Worm (Caenorhabditis elegans): ENCODE results near the gene F26D2.13.
A peak's percentile ranks its signal among the peaks of the same experiment; 100 is the strongest.

The F26D2.13 gene

DNA sequence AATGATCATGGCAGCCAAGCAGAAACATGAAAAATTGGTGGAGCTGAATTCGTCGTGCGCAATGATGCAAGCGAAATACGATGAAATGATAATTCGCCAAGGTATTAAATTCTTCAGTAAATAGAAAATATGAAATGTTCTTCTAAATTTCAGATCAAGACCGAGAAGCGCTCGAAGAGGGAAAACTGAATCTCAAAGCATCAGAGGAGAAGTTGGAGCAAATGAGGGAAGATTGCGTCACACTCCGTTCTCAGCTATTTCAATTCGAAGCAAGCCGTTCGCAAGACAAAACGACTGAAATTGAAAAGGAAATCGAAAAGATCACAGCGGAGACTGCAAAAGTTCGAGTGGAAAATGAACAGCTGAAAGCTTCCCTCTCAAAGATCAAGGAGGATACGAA is 29.1 kb downstream of the F26D2.13 start:
- no peak for TF ChIP-seq fkh-10 (GFP tag; optimal IDR thresholded peaks at IDR 0.05)
- peak in 1 of 2 experiments; percentile 70 for TF ChIP-seq unc-62 (GFP tag; optimal IDR thresholded peaks at IDR 0.05 in 1 of 2)
- no peak for TF ChIP-seq unc-62 (tag; optimal IDR thresholded peaks at IDR 0.05)

DNA sequence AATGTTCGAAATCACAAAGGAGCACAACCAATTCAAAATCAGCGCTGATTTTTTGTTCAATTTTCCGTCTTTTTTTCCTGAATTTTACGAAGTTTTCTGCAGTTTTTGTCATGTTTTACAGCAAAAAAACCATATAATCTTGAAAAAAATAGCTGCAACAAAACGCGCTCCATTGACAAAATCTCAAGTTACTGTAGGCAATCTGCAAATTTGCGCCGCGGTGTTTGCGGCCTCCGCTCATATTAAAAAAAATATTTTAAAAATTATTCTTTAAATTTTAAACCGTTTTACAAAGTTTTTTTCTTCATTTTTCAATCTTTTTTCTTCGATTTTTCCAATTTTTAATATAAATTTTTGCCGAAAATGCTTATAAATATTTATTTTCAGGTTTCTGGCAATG is 30.0 kb downstream of the F26D2.13 start:
- TF ChIP-seq lin-38 (GFP tag; IDR thresholded peaks at IDR 0.05) = peak; percentile 75
- no peak for TF ChIP-seq snpc-1.2 (GFP tag; IDR thresholded peaks at IDR 0.05)

DNA sequence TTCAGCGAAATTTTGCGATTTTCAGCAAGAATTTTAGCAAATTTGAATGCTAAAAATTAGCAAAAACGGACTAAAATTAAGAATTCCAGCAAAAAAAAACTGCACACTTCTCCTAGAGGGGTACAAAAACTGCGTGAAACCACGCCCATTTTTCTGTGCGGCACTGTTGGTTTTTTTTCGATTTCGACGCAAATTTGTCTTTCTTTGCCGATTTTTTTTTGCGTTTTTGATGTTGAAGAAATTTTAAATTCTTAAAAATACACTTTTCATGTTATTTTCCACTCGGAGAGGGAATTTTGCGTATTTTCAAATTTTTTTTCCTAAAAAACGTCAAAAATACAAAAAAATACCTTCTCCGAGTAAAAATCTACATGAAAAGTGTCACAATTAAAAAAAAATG is 31.4 kb downstream of the F26D2.13 start, which contains the start of gene syp-1:
TSS of gene syp-1 (plus strand) at position 301 of the 400 bp plus-strand sequence.
- TF ChIP-seq ceh-62 (tag; optimal IDR thresholded peaks at IDR 0.05) (no peak), D1046.2 (GFP tag; IDR thresholded peaks at IDR 0.05) (no peak), lin-39 (tag; optimal IDR thresholded peaks at IDR 0.05) (no peak), snpc-1.2 (GFP tag; IDR thresholded peaks at IDR 0.05) (no peak), daf-16 (GFP tag; optimal IDR thresholded peaks at IDR 0.05) (no peak), daf-16 (tag; optimal IDR thresholded peaks at IDR 0.05) (no peak), spr-1 (tag; optimal IDR thresholded peaks at IDR 0.05) (no peak), F37D6.2 (tag; optimal IDR thresholded peaks at IDR 0.05) (no peak), attf-4 (tag; optimal IDR thresholded peaks at IDR 0.05) (no peak), aha-1 (tag) (no peak), F49E8.2 (tag; optimal IDR thresholded peaks at IDR 0.05; ENCODE audit: borderline replicate concordance) (no peak), dmd-9 (GFP tag; IDR thresholded peaks at IDR 0.05) (no peak), ztf-11 (tag; optimal IDR thresholded peaks at IDR 0.05) (no peak)

ce11 chrV:16401519-16401918 is 33.9 kb downstream of the F26D2.13 start, which contains the start of gene F13A7.14:
Gene F13A7.14 (plus strand): TSS chrV:16401891.
- TF ChIP-seq snpc-1.2 (GFP tag; IDR thresholded peaks at IDR 0.05) = 0 out of 2 replicates have a peak, but pooled peaks have one; percentile 32
- no peak for TF ChIP-seq saeg-2 (GFP tag; IDR thresholded peaks at IDR 0.05)
- TF ChIP-seq T26A8.4 (GFP tag; IDR thresholded peaks at IDR 0.05) = no peak
- peak; percentile 87 for TF ChIP-seq unc-130 (GFP tag; optimal IDR thresholded peaks at IDR 0.05)
- peak; percentile 20 for TF ChIP-seq spr-3 (GFP tag; optimal IDR thresholded peaks at IDR 0.05)
- TF ChIP-seq F37D6.2 (tag; optimal IDR thresholded peaks at IDR 0.05) = peak; percentile 33
- no peak for TF ChIP-seq aly-2 (tag; optimal IDR thresholded peaks at IDR 0.05)
- peak; percentile 71 for TF ChIP-seq madf-9 (GFP tag; conservative IDR thresholded peaks at IDR 0.05)
- TF ChIP-seq fos-1 (tag; optimal IDR thresholded peaks at IDR 0.05) = no peak
- no peak for TF ChIP-seq ctbp-1 (GFP tag; IDR thresholded peaks at IDR 0.05)
- peak; percentile 100 for TF ChIP-seq mes-2 (tag; optimal IDR thresholded peaks at IDR 0.05; ENCODE audit: poor library complexity, severe bottlenecking)
- TF ChIP-seq lim-7 (GFP tag; IDR thresholded peaks at IDR 0.05) = no peak
- peak; percentile 19 for TF ChIP-seq F49E8.2 (tag; optimal IDR thresholded peaks at IDR 0.05; ENCODE audit: borderline replicate concordance)
- no peak for TF ChIP-seq skn-1 (tag; optimal IDR thresholded peaks at IDR 0.05)
- TF ChIP-seq ztf-7 (tag; optimal IDR thresholded peaks at IDR 0.05) = peak; percentile 42
- TF ChIP-seq lir-3 (tag; optimal IDR thresholded peaks at IDR 0.05) = no peak
- no peak for TF ChIP-seq spr-1 (tag; optimal IDR thresholded peaks at IDR 0.05)
- TF ChIP-seq nhr-6 (tag; optimal IDR thresholded peaks at IDR 0.05) = peak; percentile 14
- TF ChIP-seq lsy-2 (tag; optimal IDR thresholded peaks at IDR 0.05) = peak in 1 of 2 experiments; percentile 87
- TF ChIP-seq madf-5 (GFP tag; IDR thresholded peaks at IDR 0.05) = peak in 1 of 2 experiments; percentile 76; a peak in 1 of 4 replicates
- no peak for TF ChIP-seq nhr-41 (GFP tag; IDR thresholded peaks at IDR 0.05)
- peak; percentile 61; the same call in 1 of the 2 replicates for TF ChIP-seq ceh-44 (GFP tag; IDR thresholded peaks at IDR 0.05)
- no peak for TF ChIP-seq arid-1 (GFP tag; conservative IDR thresholded peaks at IDR 0.05)
- TF ChIP-seq egl-27 (tag; optimal IDR thresholded peaks at IDR 0.05) = no peak
- no peak for TF ChIP-seq nhr-11 (tag; optimal IDR thresholded peaks at IDR 0.05)
- no peak for TF ChIP-seq ztf-11 (tag; optimal IDR thresholded peaks at IDR 0.05)
- TF ChIP-seq lin-1 (GFP tag; IDR thresholded peaks at IDR 0.05) = no peak
- no peak for TF ChIP-seq dve-1 (tag; optimal IDR thresholded peaks at IDR 0.05; ENCODE audit: insufficient read depth)
- TF ChIP-seq daf-16 (GFP tag; optimal IDR thresholded peaks at IDR 0.05) = no peak
- no peak for TF ChIP-seq daf-16 (tag; optimal IDR thresholded peaks at IDR 0.05)
- TF ChIP-seq lin-13 (GFP tag; optimal IDR thresholded peaks at IDR 0.05) = peak; percentile 33
- TF ChIP-seq egl-43 (GFP tag; IDR thresholded peaks at IDR 0.05) = no peak
- TF ChIP-seq hmg-1.1 (GFP tag; IDR thresholded peaks at IDR 0.05) = peak; percentile 59
- no peak for TF ChIP-seq F10B5.3 (tag; optimal IDR thresholded peaks at IDR 0.05)
- TF ChIP-seq Y48G9A.11 (GFP tag; IDR thresholded peaks at IDR 0.05) = peak; percentile 44; the same call in 1 of the 2 replicates
- no peak for TF ChIP-seq snpc-4 (tag; optimal IDR thresholded peaks at IDR 0.05)
